Fruit fly (Drosophila melanogaster) whole organism, embryonic: Measurements from ENCODE around the gene PCID2.
A peak's percentile ranks its signal among the peaks of the same experiment; 100 is the strongest.

Experiments
- Ada2b ChIP-seq: fragments of 200-800 bp; sonication (Bioruptor generic); IDR thresholded peaks from 2 replicates; pipeline ENCODE4 v1.3.6; 2022; ENCODE audit warnings: missing biosample characterization, missing genetic modification characterization
- Bdp1 ChIP-seq: fragments of 200-800 bp; sonication (Bioruptor generic); optimal IDR thresholded peaks from 3 replicates; lab custom pipeline; 2016; ENCODE audit warnings: missing biosample characterization, missing genetic modification characterization
- CG12219 ChIP-seq: fragments of 200-800 bp; sonication (Bioruptor generic); optimal IDR thresholded peaks from 3 replicates; lab custom pipeline; 2018; ENCODE audit warnings: missing biosample characterization, mild to moderate bottlenecking, missing genetic modification characterization
- CG14441 ChIP-seq: fragments of 200-800 bp; sonication (Bioruptor generic); IDR thresholded peaks from 2 replicates; pipeline ENCODE4 v1.3.6; 2022; ENCODE audit warnings: missing biosample characterization, missing genetic modification characterization
- CG16863 ChIP-seq: fragments of 200-800 bp; sonication (Bioruptor generic); optimal IDR thresholded peaks from 3 replicates; lab custom pipeline; 2016; ENCODE audit warnings: missing biosample characterization, missing genetic modification characterization
- CG1832 ChIP-seq: fragments of 200-800 bp; sonication (Bioruptor generic); optimal IDR thresholded peaks from 2 replicates; lab custom pipeline; 2017; ENCODE audit warnings: missing biosample characterization, mild to moderate bottlenecking, missing genetic modification characterization, inconsistent platforms
- CG18619 ChIP-seq: fragments of 200-800 bp; sonication (Bioruptor generic); optimal IDR thresholded peaks from 3 replicates; lab custom pipeline; 2017; ENCODE audit warnings: missing biosample characterization, mild to moderate bottlenecking, missing genetic modification characterization
- CG2875 ChIP-seq: fragments of 200-800 bp; sonication (Bioruptor generic); optimal IDR thresholded peaks from 2 replicates; lab custom pipeline; 2017; ENCODE audit warnings: missing biosample characterization, mild to moderate bottlenecking, missing genetic modification characterization, missing genetic modification reagents
- CG31224 ChIP-seq: fragments of 200-800 bp; sonication (Bioruptor generic); IDR thresholded peaks from 2 replicates; pipeline ENCODE4 v1.3.6; 2022; ENCODE audit warnings: missing biosample characterization, missing genetic modification characterization
- CG3847 ChIP-seq: fragments of 200-800 bp; sonication (Bioruptor generic); IDR thresholded peaks from 2 replicates; pipeline ENCODE4 v1.3.6; 2022; ENCODE audit warnings: missing biosample characterization, missing genetic modification characterization
- CG4707 ChIP-seq: fragments of 200-800 bp; sonication (Bioruptor generic); optimal IDR thresholded peaks from 2 replicates; lab custom pipeline; 2018; ENCODE audit warnings: missing biosample characterization, mild to moderate bottlenecking, missing genetic modification characterization, moderate library complexity
- CG6854 ChIP-seq: fragments of 200-800 bp; sonication (Bioruptor generic); optimal IDR thresholded peaks from 3 replicates; lab custom pipeline; 2017; ENCODE audit warnings: missing biosample characterization, mild to moderate bottlenecking, missing genetic modification characterization
- CG7928 ChIP-seq: fragments of 200-800 bp; sonication (Bioruptor generic); optimal IDR thresholded peaks from 2 replicates; lab custom pipeline; 2017; ENCODE audit warnings: missing biosample characterization, mild to moderate bottlenecking, missing genetic modification characterization
- CG8478 ChIP-seq: fragments of >200 bp; optimal IDR thresholded peaks from 2 replicates; lab custom pipeline; 2018
- CG9215 ChIP-seq: fragments of 200-800 bp; sonication (Bioruptor generic); IDR thresholded peaks from 2 replicates; pipeline ENCODE4 v1.3.6; 2022; ENCODE audit warnings: missing biosample characterization, missing genetic modification characterization
- CHES-1-like ChIP-seq: fragments of 200-800 bp; sonication (Bioruptor generic); optimal IDR thresholded peaks from 2 replicates; lab custom pipeline; 2016; ENCODE audit warnings: missing biosample characterization, missing genetic modification characterization
- Chrac-16 ChIP-seq: fragments of 200-800 bp; sonication (Bioruptor generic); optimal IDR thresholded peaks from 3 replicates; lab custom pipeline; 2016; ENCODE audit warnings: missing biosample characterization, missing genetic modification characterization
- Deaf1 ChIP-seq: fragments of 200-800 bp; optimal IDR thresholded peaks from 3 replicates; lab custom pipeline; 2019; ENCODE audit warnings: missing biosample characterization, mild to moderate bottlenecking, missing genetic modification characterization, moderate library complexity
- Dek ChIP-seq: fragments of 200-800 bp; sonication (Bioruptor generic); optimal IDR thresholded peaks from 3 replicates; lab custom pipeline; 2019; ENCODE audit warnings: missing biosample characterization, mild to moderate bottlenecking, missing genetic modification characterization, moderate library complexity
- Dll ChIP-seq: fragments of 200-800 bp; sonication (Bioruptor generic); IDR thresholded peaks from 4 replicates; pipeline ENCODE4 v1.3.6; 2022; ENCODE audit warnings: missing biosample characterization, missing genetic modification characterization; ENCODE audit not compliant: partially characterized antibody
- Fer2 ChIP-seq: fragments of 200-800 bp; sonication (Bioruptor generic); optimal IDR thresholded peaks from 2 replicates; lab custom pipeline; 2018; ENCODE audit warnings: missing biosample characterization, mild to moderate bottlenecking, missing genetic modification characterization, moderate library complexity
- Hr3 ChIP-seq: fragments of 200-800 bp; sonication (Bioruptor generic); optimal IDR thresholded peaks from 3 replicates; lab custom pipeline; 2016; ENCODE audit warnings: missing biosample characterization, missing genetic modification characterization
- Scr ChIP-seq: fragments of 200-800 bp; sonication (Bioruptor generic); IDR thresholded peaks from 2 replicates; pipeline ENCODE4 v1.3.6; 2022; ENCODE audit warnings: missing biosample characterization, missing genetic modification characterization; ENCODE audit not compliant: partially characterized antibody
- Sox100B ChIP-seq: fragments of 200-800 bp; sonication (Bioruptor generic); optimal IDR thresholded peaks from 3 replicates; lab custom pipeline; 2018; ENCODE audit warnings: missing biosample characterization, mild to moderate bottlenecking, missing genetic modification characterization
- Tbp ChIP-seq: fragments of >200 bp; optimal IDR thresholded peaks from 2 replicates; lab custom pipeline; 2018; ENCODE audit warnings: missing biosample characterization, missing genetic modification characterization
- Xbp1 ChIP-seq: fragments of 200-800 bp; sonication (Bioruptor generic); optimal IDR thresholded peaks from 3 replicates; lab custom pipeline; 2016; ENCODE audit warnings: missing biosample characterization, mild to moderate bottlenecking, missing genetic modification characterization
- ab ChIP-seq: fragments of 200-800 bp; sonication (Bioruptor generic); optimal IDR thresholded peaks from 2 replicates; lab custom pipeline; 2016; ENCODE audit warnings: missing biosample characterization, missing genetic modification characterization
- ara ChIP-seq: fragments of 200-800 bp; sonication (Bioruptor generic); IDR thresholded peaks from 2 replicates; pipeline ENCODE4 v1.3.6; 2022; ENCODE audit warnings: missing biosample characterization, missing genetic modification characterization
- bbx ChIP-seq: fragments of 200-800 bp; sonication (Bioruptor generic); IDR thresholded peaks from 2 replicates; pipeline ENCODE4 v1.3.6; 2022; ENCODE audit warnings: missing biosample characterization, missing genetic modification characterization; ENCODE audit not compliant: partially characterized antibody
- bigmax ChIP-seq: fragments of 200-800 bp; sonication (Bioruptor generic); optimal IDR thresholded peaks from 2 replicates; lab custom pipeline; 2018; ENCODE audit warnings: missing biosample characterization, mild to moderate bottlenecking, missing genetic modification characterization
- chif ChIP-seq, 2 experiments: fragments of 200-800 bp; sonication (Bioruptor generic); optimal IDR thresholded peaks; 3 replicates each; lab custom pipeline; 2016; ENCODE audit warnings: missing biosample characterization in 2 of 2, missing genetic modification characterization in 2 of 2
- dan ChIP-seq: fragments of 200-800 bp; sonication (Bioruptor generic); IDR thresholded peaks from 2 replicates; pipeline ENCODE4 v1.3.6; 2022; ENCODE audit warnings: missing biosample characterization, missing genetic modification characterization
- danr ChIP-seq: fragments of 200-800 bp; sonication (Bioruptor generic); IDR thresholded peaks from 2 replicates; pipeline ENCODE4 v1.3.6; 2022; ENCODE audit warnings: missing biosample characterization, missing genetic modification characterization
- en ChIP-seq: fragments of 200-800 bp; sonication (Bioruptor generic); optimal IDR thresholded peaks from 2 replicates; lab custom pipeline; 2016; ENCODE audit warnings: missing biosample characterization, missing genetic modification characterization
- gfzf ChIP-seq: fragments of 200-800 bp; sonication (Bioruptor generic); optimal IDR thresholded peaks from 2 replicates; lab custom pipeline; 2016; ENCODE audit warnings: missing biosample characterization, mild to moderate bottlenecking, missing genetic modification characterization, moderate library complexity
- hkb ChIP-seq, 2 experiments: fragments of 200-800 bp in 1 of 2; fragments of >200 bp in 1 of 2; sonication (Bioruptor generic) in 1 of 2; IDR thresholded peaks in 1 of 2; optimal IDR thresholded peaks in 1 of 2; 2 replicates each; pipeline versions ENCODE4 v1.3.6 to Lab custom; 2017 to 2022; ENCODE audit warnings: missing biosample characterization in 1 of 2, missing genetic modification characterization in 1 of 2
- inv ChIP-seq: fragments of 200-800 bp; sonication (Bioruptor generic); IDR thresholded peaks from 2 replicates; pipeline ENCODE4 v1.3.6; 2022; ENCODE audit warnings: missing biosample characterization, missing genetic modification characterization; ENCODE audit not compliant: partially characterized antibody
- lilli ChIP-seq: fragments of 200-800 bp; sonication (Bioruptor generic); optimal IDR thresholded peaks from 3 replicates; lab custom pipeline; 2016; ENCODE audit warnings: missing biosample characterization, missing genetic modification characterization
- lmd ChIP-seq: fragments of 200-800 bp; sonication (Bioruptor generic); IDR thresholded peaks from 2 replicates; pipeline ENCODE4 v1.3.6; 2022; ENCODE audit warnings: missing biosample characterization, missing genetic modification characterization
- mam ChIP-seq: fragments of 200-800 bp; sonication (Bioruptor generic); optimal IDR thresholded peaks from 3 replicates; lab custom pipeline; 2016; ENCODE audit warnings: missing biosample characterization, missing genetic modification characterization
- p53 ChIP-seq: fragments of 200-800 bp; sonication (Bioruptor generic); optimal IDR thresholded peaks from 2 replicates; lab custom pipeline; 2016; ENCODE audit warnings: missing biosample characterization, missing genetic modification characterization
- rib ChIP-seq: fragments of 200-800 bp; sonication (Bioruptor generic); IDR thresholded peaks from 2 replicates; pipeline ENCODE4 v1.3.6; 2022; ENCODE audit warnings: missing biosample characterization, missing genetic modification characterization
- scrt ChIP-seq: fragments of 200-800 bp; sonication (Bioruptor generic); optimal IDR thresholded peaks from 2 replicates; lab custom pipeline; 2018; ENCODE audit warnings: missing biosample characterization, mild to moderate bottlenecking, missing genetic modification characterization, moderate library complexity
- sob ChIP-seq: fragments of 200-800 bp; sonication (Bioruptor generic); IDR thresholded peaks from 2 replicates; pipeline ENCODE4 v1.3.6; 2022; ENCODE audit warnings: missing biosample characterization, missing genetic modification characterization
- sqz ChIP-seq: fragments of 200-800 bp; sonication (Bioruptor generic); optimal IDR thresholded peaks from 3 replicates; lab custom pipeline; 2018; ENCODE audit warnings: missing biosample characterization, mild to moderate bottlenecking, missing genetic modification characterization
- stwl ChIP-seq: fragments of 200-800 bp; sonication (Bioruptor generic); optimal IDR thresholded peaks from 3 replicates; lab custom pipeline; 2018; ENCODE audit warnings: missing biosample characterization, mild to moderate bottlenecking, missing genetic modification characterization, moderate library complexity
- sug ChIP-seq: fragments of 200-800 bp; optimal IDR thresholded peaks from 2 replicates; lab custom pipeline; 2019; ENCODE audit warnings: missing biosample characterization, mild to moderate bottlenecking, missing genetic modification characterization, moderate library complexity
- tio ChIP-seq: fragments of 200-800 bp; sonication (Bioruptor generic); optimal IDR thresholded peaks from 2 replicates; lab custom pipeline; 2017; ENCODE audit warnings: missing biosample characterization, missing genetic modification characterization, inconsistent platforms
- tx ChIP-seq: fragments of 200-800 bp; sonication (Bioruptor generic); optimal IDR thresholded peaks from 2 replicates; lab custom pipeline; 2016; ENCODE audit warnings: missing biosample characterization, missing genetic modification characterization
- usp ChIP-seq: fragments of >200 bp; optimal IDR thresholded peaks from 2 replicates; lab custom pipeline; 2017; ENCODE audit warnings: missing biosample characterization, missing genetic modification characterization

PCID2 gene

DNA sequence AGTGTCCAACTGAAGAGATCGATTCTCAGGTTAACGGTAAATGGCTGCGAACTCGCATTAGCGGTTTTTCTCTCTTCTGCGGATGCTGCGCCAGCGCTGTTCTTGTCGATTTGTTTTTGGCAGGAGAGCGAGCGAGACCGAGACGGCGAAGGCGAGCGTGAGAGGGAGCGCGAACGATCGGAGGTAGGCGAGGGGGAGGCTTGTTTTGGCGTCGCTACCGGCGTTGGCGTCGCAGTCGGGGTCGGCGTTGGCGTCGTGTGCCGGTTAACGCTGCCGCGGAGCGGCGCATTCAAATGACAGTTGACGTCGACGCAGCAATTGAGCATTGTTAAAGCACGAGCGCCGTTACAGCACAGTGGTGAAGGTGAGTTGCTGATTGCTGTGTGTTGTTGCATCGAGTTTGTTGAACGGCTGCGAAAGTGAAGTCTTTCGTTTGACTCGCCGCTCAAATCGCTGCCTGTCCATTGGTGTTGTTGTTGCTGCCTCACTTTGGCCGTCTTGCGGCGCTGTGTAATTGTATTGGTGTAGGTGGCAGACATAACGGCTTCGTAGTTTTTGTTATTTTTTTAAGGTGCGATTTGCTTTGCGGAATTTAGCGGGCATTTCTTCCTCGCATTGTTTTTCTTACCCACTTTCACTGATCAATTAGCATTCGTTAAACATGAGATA lies 39.3 kb upstream of the PCID2 start (continued):
- TF ChIP-seq en (no peak), tx (GFP tag; lab: Kevin White, UChicago) (no peak), Ada2b (GFP tag; lab: Robert Waterston, UW) (no peak), hkb (optimal IDR thresholded peaks at IDR 0.05; lab: Kevin White, UChicago) (no peak), hkb (GFP tag; IDR thresholded peaks at IDR 0.05; lab: Robert Waterston, UW) (peak; percentile 16; the same call in 1 of the 2 replicates), dan (no peak), Hr3 (no peak), p53 (GFP tag; lab: Kevin White, UChicago) (no peak), lilli (GFP tag; lab: Kevin White, UChicago) (no peak), Dek (tag; lab: Kevin White, UChicago) (no peak), CG4707 (GFP tag; lab: Kevin White, UChicago) (no peak), CG31224 (GFP tag; lab: Robert Waterston, UW) (no peak), rib (GFP tag; lab: Robert Waterston, UW) (peak; percentile 69; the same call in 1 of the 2 replicates), CG14441 (no peak), danr (no peak), lmd (GFP tag; lab: Robert Waterston, UW) (no peak), mam (GFP tag; lab: Kevin White, UChicago) (no peak), CHES-1-like (peak; percentile 25), stwl (peak; percentile 25), sug (tag; lab: Kevin White, UChicago) (no peak), chif (GFP tag; optimal IDR thresholded peaks at IDR 0.05; lab: Kevin White, UChicago) (peak in 1 of 2 experiments; percentile 2), CG7928 (GFP tag; lab: Kevin White, UChicago) (no peak), Sox100B (GFP tag; lab: Kevin White, UChicago) (no peak), sob (GFP tag; lab: Robert Waterston, UW) (no peak), bbx (peak; percentile 30; the same call in 1 of the 2 replicates), gfzf (GFP tag; lab: Kevin White, UChicago) (no peak), tio (no peak), CG6854 (GFP tag; lab: Kevin White, UChicago) (no peak), Dll (GFP tag; lab: Robert Waterston, UW) (peak; percentile 52; the same call in 3 of the 4 replicates), Fer2 (no peak), Deaf1 (tag; lab: Kevin White, UChicago) (peak; percentile 44), Scr (GFP tag; lab: Robert Waterston, UW) (no peak), ara (GFP tag; lab: Robert Waterston, UW) (no peak), CG8478 (lab: Kevin White, UChicago) (peak; percentile 75), sqz (GFP tag; lab: Kevin White, UChicago) (no peak), CG1832 (peak; percentile 90), CG9215 (GFP tag; lab: Robert Waterston, UW) (0 out of 2 replicates have a peak, but pooled peaks have one; percentile 4), CG3847 (0 out of 2 replicates have a peak, but pooled peaks have one; percentile 9), inv (0 out of 2 replicates have a peak, but pooled peaks have one; percentile 21), CG12219 (GFP tag; lab: Kevin White, UChicago) (no peak), Tbp (GFP tag; lab: Kevin White, UChicago) (no peak), CG18619 (GFP tag; lab: Kevin White, UChicago) (no peak), Bdp1 (no peak), bigmax (no peak), CG16863 (no peak), ab (no peak), scrt (GFP tag; lab: Kevin White, UChicago) (no peak), Chrac-16 (GFP tag; lab: Kevin White, UChicago) (no peak), CG2875 (GFP tag; lab: Kevin White, UChicago) (no peak), Xbp1 (GFP tag; lab: Kevin White, UChicago) (no peak), usp (GFP tag; lab: Kevin White, UChicago) (no peak)
